Fruit fly (Drosophila melanogaster) whole organism, embryonic: ENCODE measurements around the gene CG33158.

ENCODE experiments used
- Atf6 ChIP-seq: fragments of 200-800 bp; sonication (Bioruptor generic); IDR thresholded peaks from 2 replicates; pipeline ENCODE4 v1.3.6; 2022; ENCODE audit warnings: missing biosample characterization, missing genetic modification characterization
- CG10267 ChIP-seq: fragments of 200-800 bp; sonication (Bioruptor generic); optimal IDR thresholded peaks from 2 replicates; lab custom pipeline; 2018; ENCODE audit warnings: missing biosample characterization, mild to moderate bottlenecking, missing genetic modification characterization, moderate library complexity
- CG10274 ChIP-seq: fragments of 200-800 bp; sonication (Bioruptor generic); optimal IDR thresholded peaks from 3 replicates; lab custom pipeline; 2017; ENCODE audit warnings: missing biosample characterization, mild to moderate bottlenecking, missing genetic modification characterization
- CG10565 ChIP-seq: fragments of 200-800 bp; sonication (Bioruptor generic); optimal IDR thresholded peaks from 3 replicates; lab custom pipeline; 2016; ENCODE audit warnings: missing biosample characterization, mild to moderate bottlenecking, missing genetic modification characterization
- CG13296 ChIP-seq: fragments of 200-800 bp; sonication (Bioruptor generic); optimal IDR thresholded peaks from 3 replicates; lab custom pipeline; 2018; ENCODE audit warnings: missing biosample characterization, mild to moderate bottlenecking, missing genetic modification characterization
- CG15514 ChIP-seq: fragments of 200-800 bp; sonication (Bioruptor generic); optimal IDR thresholded peaks from 3 replicates; lab custom pipeline; 2017; ENCODE audit warnings: missing biosample characterization, missing genetic modification characterization, mild to moderate bottlenecking, moderate library complexity, missing genetic modification reagents
- CG17328 ChIP-seq: fragments of 200-800 bp; sonication (Bioruptor generic); IDR thresholded peaks from 2 replicates; pipeline ENCODE4 v1.3.6; 2022; ENCODE audit warnings: missing biosample characterization, missing genetic modification characterization
- CG17359 ChIP-seq: fragments of 200-800 bp; sonication (Bioruptor generic); optimal IDR thresholded peaks from 3 replicates; lab custom pipeline; 2018; ENCODE audit warnings: missing biosample characterization, mild to moderate bottlenecking, missing genetic modification characterization, moderate library complexity
- CG17829 ChIP-seq: fragments of 200-800 bp; optimal IDR thresholded peaks from 2 replicates; lab custom pipeline; 2019; ENCODE audit warnings: missing biosample characterization, mild to moderate bottlenecking, missing genetic modification characterization, moderate library complexity
- CG32532 ChIP-seq: fragments of 200-800 bp; sonication (Bioruptor generic); IDR thresholded peaks from 2 replicates; pipeline ENCODE4 v1.3.6; 2022; ENCODE audit warnings: missing biosample characterization, missing genetic modification characterization
- CG33557 ChIP-seq: fragments of 200-800 bp; sonication (Bioruptor generic); optimal IDR thresholded peaks from 2 replicates; lab custom pipeline; 2019; ENCODE audit warnings: missing biosample characterization, mild to moderate bottlenecking, missing genetic modification characterization, moderate library complexity
- CG34422 ChIP-seq: fragments of 200-800 bp; sonication (Bioruptor generic); IDR thresholded peaks from 3 replicates; pipeline ENCODE4 v1.3.6; 2022; ENCODE audit warnings: missing biosample characterization, missing genetic modification characterization
- CG4360 ChIP-seq: fragments of 200-800 bp; sonication (Bioruptor generic); IDR thresholded peaks from 2 replicates; pipeline ENCODE4 v1.3.6; 2022; ENCODE audit warnings: missing biosample characterization, missing genetic modification characterization
- CG8281 ChIP-seq: fragments of 200-800 bp; sonication (Bioruptor generic); optimal IDR thresholded peaks from 2 replicates; lab custom pipeline; 2018; ENCODE audit warnings: missing biosample characterization, mild to moderate bottlenecking, missing genetic modification characterization, moderate library complexity
- CG8359 ChIP-seq: fragments of 200-800 bp; sonication (Bioruptor generic); optimal IDR thresholded peaks from 2 replicates; lab custom pipeline; 2017; ENCODE audit warnings: missing biosample characterization, mild to moderate bottlenecking, missing genetic modification characterization, borderline replicate concordance
- CoRest ChIP-seq: fragments of 200-800 bp; sonication (Bioruptor generic); optimal IDR thresholded peaks from 3 replicates; lab custom pipeline; 2018; ENCODE audit warnings: missing biosample characterization, mild to moderate bottlenecking, missing genetic modification characterization, moderate library complexity
- D19B ChIP-seq: fragments of 200-800 bp; sonication (Bioruptor generic); optimal IDR thresholded peaks from 2 replicates; lab custom pipeline; 2017; ENCODE audit warnings: missing biosample characterization, mild to moderate bottlenecking, missing genetic modification characterization
- Dip2 ChIP-seq: fragments of 200-800 bp; sonication (Bioruptor generic); IDR thresholded peaks from 2 replicates; pipeline ENCODE4 v1.3.6; 2022; ENCODE audit warnings: missing biosample characterization, missing genetic modification characterization
- Elba2 ChIP-seq: fragments of 200-800 bp; sonication (Bioruptor generic); optimal IDR thresholded peaks from 3 replicates; lab custom pipeline; 2016; ENCODE audit warnings: missing biosample characterization, missing genetic modification characterization
- Fer2 ChIP-seq: fragments of 200-800 bp; sonication (Bioruptor generic); optimal IDR thresholded peaks from 2 replicates; lab custom pipeline; 2018; ENCODE audit warnings: missing biosample characterization, mild to moderate bottlenecking, missing genetic modification characterization, moderate library complexity
- Fer3 ChIP-seq: fragments of 200-800 bp; sonication (Bioruptor generic); optimal IDR thresholded peaks from 2 replicates; lab custom pipeline; 2018; ENCODE audit warnings: missing biosample characterization, mild to moderate bottlenecking, missing genetic modification characterization, moderate library complexity
- HmgD ChIP-seq: fragments of 200-800 bp; sonication (Bioruptor generic); optimal IDR thresholded peaks from 3 replicates; lab custom pipeline; 2016; ENCODE audit warnings: missing biosample characterization, missing genetic modification characterization
- Med ChIP-seq: fragments of 200-800 bp; sonication (Bioruptor generic); peaks from one replicate; lab custom pipeline; 2016; ENCODE audit warnings: missing biosample characterization, missing genetic modification characterization, mild to moderate bottlenecking, inconsistent platforms, moderate library complexity
- Oli ChIP-seq: fragments of 200-800 bp; sonication (Bioruptor generic); optimal IDR thresholded peaks from 2 replicates; lab custom pipeline; 2018; ENCODE audit warnings: missing biosample characterization, mild to moderate bottlenecking, missing genetic modification characterization, moderate library complexity
- Ssrp ChIP-seq: fragments of 200-800 bp; sonication (Bioruptor generic); optimal IDR thresholded peaks from 2 replicates; lab custom pipeline; 2018; ENCODE audit warnings: missing biosample characterization, mild to moderate bottlenecking, missing genetic modification characterization, moderate library complexity
- abd-A ChIP-seq: fragments of 200-800 bp; sonication (Bioruptor generic); optimal IDR thresholded peaks from 3 replicates; lab custom pipeline; 2019; ENCODE audit warnings: missing biosample characterization, mild to moderate bottlenecking, missing genetic modification characterization, moderate library complexity
- amos ChIP-seq: fragments of 200-800 bp; sonication (Bioruptor generic); IDR thresholded peaks from 2 replicates; pipeline ENCODE4 v1.3.6; 2022; ENCODE audit warnings: missing biosample characterization, missing genetic modification characterization; ENCODE audit not compliant: partially characterized antibody
- bab2 ChIP-seq: fragments of 200-800 bp; sonication (Bioruptor generic); optimal IDR thresholded peaks from 2 replicates; lab custom pipeline; 2016; ENCODE audit warnings: missing biosample characterization, missing genetic modification characterization
- cas ChIP-seq: fragments of 200-800 bp; sonication (Bioruptor generic); IDR thresholded peaks from 2 replicates; pipeline ENCODE4 v1.3.6; 2022; ENCODE audit warnings: missing biosample characterization, missing genetic modification characterization
- cato ChIP-seq: fragments of 200-800 bp; sonication (Bioruptor generic); optimal IDR thresholded peaks from 2 replicates; lab custom pipeline; 2016; ENCODE audit warnings: missing biosample characterization, missing genetic modification characterization, borderline replicate concordance
- cg ChIP-seq: fragments of 200-800 bp; sonication (Bioruptor generic); optimal IDR thresholded peaks from 3 replicates; lab custom pipeline; 2019; ENCODE audit warnings: missing biosample characterization, mild to moderate bottlenecking, missing genetic modification characterization, moderate library complexity
- chinmo ChIP-seq: fragments of 200-800 bp; sonication (Bioruptor generic); IDR thresholded peaks from 4 replicates; pipeline ENCODE4 v1.3.6; 2022; ENCODE audit warnings: missing biosample characterization, missing genetic modification characterization; ENCODE audit not compliant: partially characterized antibody
- dmrt11E ChIP-seq: fragments of 200-800 bp; sonication (Bioruptor generic); optimal IDR thresholded peaks from 3 replicates; lab custom pipeline; 2018; ENCODE audit warnings: missing biosample characterization, mild to moderate bottlenecking, missing genetic modification characterization, moderate library complexity
- fd64A ChIP-seq: fragments of 200-800 bp; sonication (Bioruptor generic); optimal IDR thresholded peaks from 3 replicates; lab custom pipeline; 2018; ENCODE audit warnings: missing biosample characterization, mild to moderate bottlenecking, missing genetic modification characterization
- gt ChIP-seq: fragments of 200-800 bp; sonication (Bioruptor generic); IDR thresholded peaks from 2 replicates; pipeline ENCODE4 v1.3.6; 2022; ENCODE audit warnings: missing biosample characterization, missing genetic modification characterization
- ind ChIP-seq: fragments of 200-800 bp; sonication (Bioruptor generic); optimal IDR thresholded peaks from 3 replicates; lab custom pipeline; 2016; ENCODE audit warnings: missing biosample characterization, missing genetic modification characterization
- pfk ChIP-seq: fragments of 200-800 bp; sonication (Bioruptor generic); optimal IDR thresholded peaks from 2 replicates; lab custom pipeline; 2018; ENCODE audit warnings: missing biosample characterization, mild to moderate bottlenecking, missing genetic modification characterization, moderate library complexity
- ranshi ChIP-seq: fragments of 200-800 bp; sonication (Bioruptor generic); IDR thresholded peaks from 2 replicates; pipeline ENCODE4 v1.3.6; 2022; ENCODE audit warnings: missing biosample characterization, missing genetic modification characterization
- sd ChIP-seq: fragments of 200-800 bp; sonication (Bioruptor generic); optimal IDR thresholded peaks from 3 replicates; lab custom pipeline; 2018; ENCODE audit warnings: missing biosample characterization, mild to moderate bottlenecking, missing genetic modification characterization, moderate library complexity
- sens ChIP-seq: fragments of 200-800 bp; sonication (Bioruptor generic); peaks from one replicate; lab custom pipeline; 2016; ENCODE audit warnings: missing biosample characterization, missing genetic modification characterization
- so ChIP-seq: fragments of 200-800 bp; sonication (Bioruptor generic); IDR thresholded peaks from 3 replicates; pipeline ENCODE4 v1.3.6; 2022; ENCODE audit warnings: missing biosample characterization, missing genetic modification characterization
- sob ChIP-seq: fragments of 200-800 bp; sonication (Bioruptor generic); IDR thresholded peaks from 2 replicates; pipeline ENCODE4 v1.3.6; 2022; ENCODE audit warnings: missing biosample characterization, missing genetic modification characterization
- sqz ChIP-seq: fragments of 200-800 bp; sonication (Bioruptor generic); optimal IDR thresholded peaks from 3 replicates; lab custom pipeline; 2018; ENCODE audit warnings: missing biosample characterization, mild to moderate bottlenecking, missing genetic modification characterization
- sug ChIP-seq: fragments of 200-800 bp; optimal IDR thresholded peaks from 2 replicates; lab custom pipeline; 2019; ENCODE audit warnings: missing biosample characterization, mild to moderate bottlenecking, missing genetic modification characterization, moderate library complexity
- vvl ChIP-seq: fragments of 200-800 bp; sonication (Bioruptor generic); IDR thresholded peaks from 2 replicates; pipeline ENCODE4 v1.3.6; 2022; ENCODE audit warnings: missing biosample characterization, missing genetic modification characterization
- wor ChIP-seq: fragments of 200-800 bp; sonication (Bioruptor generic); IDR thresholded peaks from 2 replicates; pipeline ENCODE4 v1.3.6; 2022; ENCODE audit warnings: missing biosample characterization, missing genetic modification characterization

Gene CG33158

DNA sequence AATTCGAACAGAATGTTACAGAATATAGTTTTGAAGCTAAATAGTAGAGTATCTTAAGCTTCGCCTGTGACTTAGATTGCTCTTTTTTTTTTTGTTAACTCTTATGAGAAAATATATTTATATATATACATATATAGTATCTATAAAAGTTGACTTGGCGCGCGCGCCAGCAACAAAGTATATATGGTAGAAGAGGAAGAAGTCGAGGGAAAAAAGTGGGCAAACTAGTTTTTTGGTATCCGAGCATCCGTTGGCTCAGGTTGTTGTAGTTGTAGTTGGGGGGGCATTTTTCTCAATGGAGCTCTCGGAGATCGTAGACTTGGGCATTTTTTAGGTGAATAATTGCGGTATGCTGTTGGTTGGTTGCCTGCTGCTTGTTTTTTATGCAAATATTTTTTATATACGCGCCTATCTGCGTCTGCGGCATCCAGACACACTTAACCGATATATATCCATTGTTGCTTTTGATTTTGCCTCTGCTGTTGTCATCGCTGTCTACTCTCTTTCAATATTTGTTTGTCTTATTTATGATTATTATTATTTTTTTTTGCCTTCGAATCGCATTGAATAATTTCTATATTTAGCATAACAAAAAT lies 59.3 kb downstream of the CG33158 start:
- TF ChIP-seq so (0 out of 3 replicates have a peak, but pooled peaks have one; percentile 27), CG4360 (0 out of 2 replicates have a peak, but pooled peaks have one; percentile 31), sqz (peak; percentile 56), vvl (GFP tag; lab: Robert Waterston, UW) (peak; percentile 65), Med (GFP tag; lab: Kevin White, UChicago) (peak; percentile 14), cg (GFP tag; lab: Kevin White, UChicago) (no peak), CG8359 (GFP tag; lab: Kevin White, UChicago) (no peak), cato (GFP tag; lab: Kevin White, UChicago) (no peak), abd-A (tag; lab: Kevin White, UChicago) (peak; percentile 9), D19B (GFP tag; lab: Kevin White, UChicago) (peak; percentile 48), CG34422 (0 out of 3 replicates have a peak, but pooled peaks have one; percentile 11), chinmo (GFP tag; lab: Robert Waterston, UW) (peak; percentile 87; the same call in 1 of the 4 replicates), sd (tag; lab: Kevin White, UChicago) (peak; percentile 88), CG8281 (tag; lab: Kevin White, UChicago) (no peak)

DNA sequence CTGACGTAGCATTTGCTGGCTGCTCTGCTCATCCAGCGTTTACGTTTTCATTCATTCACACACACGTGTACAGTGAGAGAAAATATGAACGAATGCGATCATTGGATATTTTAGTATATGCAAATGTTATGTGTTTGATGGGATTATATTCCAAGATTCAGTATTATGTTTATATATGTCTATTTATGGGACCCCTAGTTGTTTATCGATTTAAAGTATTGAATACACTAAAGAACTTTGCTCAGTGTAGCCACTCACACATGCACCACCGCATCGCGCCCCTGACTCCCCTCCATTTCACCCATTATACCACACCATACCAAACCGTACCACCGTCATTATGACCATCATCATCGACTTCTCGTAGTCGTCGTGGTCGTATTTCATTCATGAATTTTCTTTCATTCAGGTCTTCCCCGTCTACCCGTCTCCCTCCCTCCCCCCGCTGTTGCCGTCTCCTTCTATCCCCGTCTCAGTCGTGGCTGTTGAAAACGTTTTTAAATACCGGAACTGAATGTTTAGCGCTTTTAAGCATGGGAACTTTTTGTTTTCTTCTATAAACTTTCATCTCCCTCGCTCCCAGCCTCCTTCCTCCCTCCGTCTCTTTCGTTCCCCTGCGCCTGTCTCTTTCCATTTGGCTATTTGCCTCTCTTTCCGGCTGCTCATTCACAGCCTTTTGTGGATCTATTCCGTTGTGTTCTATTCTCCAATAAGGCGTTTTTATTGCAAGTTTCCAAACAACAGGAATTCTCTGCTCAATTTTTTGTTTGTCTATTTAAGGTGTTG lies 61.2 kb downstream of the CG33158 start:
- TF ChIP-seq CG32532 (GFP tag; lab: Robert Waterston, UW) (peak; percentile 94), Fer3 (peak; percentile 92), CG8359 (GFP tag; lab: Kevin White, UChicago) (peak; percentile 92), CG17328 (GFP tag; lab: Robert Waterston, UW) (peak; percentile 98), dmrt11E (tag; lab: Kevin White, UChicago) (peak; percentile 99), sob (GFP tag; lab: Robert Waterston, UW) (peak; percentile 96), CG10267 (tag; lab: Kevin White, UChicago) (peak; percentile 94), CG17359 (tag; lab: Kevin White, UChicago) (peak; percentile 99), fd64A (GFP tag; lab: Kevin White, UChicago) (peak; percentile 97), sug (tag; lab: Kevin White, UChicago) (peak; percentile 88), Oli (tag; lab: Kevin White, UChicago) (peak; percentile 98), CG15514 (GFP tag; lab: Kevin White, UChicago) (peak; percentile 84), Elba2 (GFP tag; lab: Kevin White, UChicago) (peak; percentile 75), Ssrp (peak; percentile 98), wor (GFP tag; lab: Robert Waterston, UW) (peak; percentile 96), pfk (GFP tag; lab: Kevin White, UChicago) (no peak), CG10565 (GFP tag; lab: Kevin White, UChicago) (peak; percentile 88), Dip2 (GFP tag; lab: Robert Waterston, UW) (peak; percentile 52; the same call in 1 of the 2 replicates), CG13296 (peak; percentile 90), CoRest (peak; percentile 98), cas (GFP tag; lab: Robert Waterston, UW) (peak; percentile 84), ranshi (GFP tag; lab: Robert Waterston, UW) (peak; percentile 97), sens (GFP tag; lab: Kevin White, UChicago) (peak; percentile 100), bab2 (GFP tag; lab: Kevin White, UChicago) (peak; percentile 97), Fer2 (tag; lab: Kevin White, UChicago) (peak; percentile 89), ind (GFP tag; lab: Kevin White, UChicago) (peak; percentile 95), Atf6 (GFP tag; lab: Robert Waterston, UW) (peak; percentile 91), CG17829 (tag; lab: Kevin White, UChicago) (peak; percentile 99), CG33557 (GFP tag; lab: Kevin White, UChicago) (peak; percentile 98), HmgD (GFP tag; lab: Kevin White, UChicago) (peak; percentile 84), amos (GFP tag; lab: Robert Waterston, UW) (no peak), CG10274 (GFP tag; lab: Kevin White, UChicago) (peak; percentile 87), gt (GFP tag; lab: Robert Waterston, UW) (peak; percentile 94)
